Worm (Caenorhabditis elegans): ENCODE results near the gene tag-243.

tag-243 gene

DNA sequence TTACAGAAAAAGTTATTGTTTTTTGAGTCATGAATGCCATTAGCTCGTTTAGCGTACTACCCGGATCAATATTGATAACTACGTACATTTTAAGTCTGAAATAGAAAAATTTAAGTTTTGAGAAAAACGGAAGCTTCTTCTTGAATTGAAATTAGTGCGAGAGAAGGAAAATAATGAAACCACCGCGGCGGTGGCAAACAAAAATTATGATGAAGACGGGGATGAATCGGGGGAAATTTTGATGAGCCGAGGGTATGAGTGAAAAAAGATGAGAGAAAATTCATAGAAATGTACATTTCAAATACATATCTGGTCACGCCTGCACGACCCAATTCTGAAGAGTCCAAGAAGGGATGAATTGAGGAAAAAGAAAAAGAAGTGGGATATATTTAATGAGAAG is 23.0 kb downstream of the tag-243 start, which contains the start of gene T23F11.4:
TSS of gene T23F11.4 (minus strand) at position 101 of the 400 bp plus-strand sequence.
- TF ChIP-seq nhr-28 (tag; optimal IDR thresholded peaks at IDR 0.05) (no peak), elt-3 (tag; optimal IDR thresholded peaks at IDR 0.05) (no peak), unc-39 (tag; optimal IDR thresholded peaks at IDR 0.05) (no peak), nhr-12 (tag; optimal IDR thresholded peaks at IDR 0.05) (no peak), ZK546.5 (tag; optimal IDR thresholded peaks at IDR 0.05) (no peak), nhr-25 (tag; optimal IDR thresholded peaks at IDR 0.05) (no peak), aly-2 (tag; optimal IDR thresholded peaks at IDR 0.05) (no peak), R02D3.7 (tag; optimal IDR thresholded peaks at IDR 0.05) (no peak), zag-1 (tag; optimal IDR thresholded peaks at IDR 0.05) (no peak), nhr-67 (tag; optimal IDR thresholded peaks at IDR 0.05) (no peak), jun-1 (tag; optimal IDR thresholded peaks at IDR 0.05) (no peak), nhr-77 (tag; optimal IDR thresholded peaks at IDR 0.05) (no peak), daf-12 (tag; optimal IDR thresholded peaks at IDR 0.05) (no peak)

DNA sequence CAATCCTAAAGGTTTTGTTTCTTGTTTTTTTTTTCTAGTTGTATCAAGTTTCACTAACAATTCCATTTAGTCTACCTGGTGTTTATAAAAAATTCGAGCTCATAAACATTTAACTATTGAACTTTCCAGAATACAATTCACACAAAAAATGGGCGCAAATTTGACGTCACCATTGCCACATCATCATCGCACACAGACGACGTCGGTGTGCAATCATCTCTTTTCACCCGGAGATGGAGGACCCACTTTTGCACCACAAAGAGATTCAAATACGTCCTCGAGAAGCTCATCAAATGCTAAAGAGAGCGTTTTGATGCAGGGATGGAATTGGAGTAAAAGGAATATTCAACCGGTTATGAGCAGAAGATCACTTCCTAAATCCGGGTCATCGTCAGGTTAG is 28.8 kb downstream of the tag-243 start:
- no peak for TF ChIP-seq fos-1 (tag; optimal IDR thresholded peaks at IDR 0.05)
- TF ChIP-seq jun-1 (tag; optimal IDR thresholded peaks at IDR 0.05), result no peak
- no peak for TF ChIP-seq nhr-12 (tag; optimal IDR thresholded peaks at IDR 0.05)
- no peak for TF ChIP-seq nhr-76 (tag; optimal IDR thresholded peaks at IDR 0.05)
- no peak for TF ChIP-seq lsy-12 (tag; optimal IDR thresholded peaks at IDR 0.05)
- no peak for TF ChIP-seq elt-1 (tag; optimal IDR thresholded peaks at IDR 0.05)
- TF ChIP-seq nhr-23 (tag; optimal IDR thresholded peaks at IDR 0.05), result no peak
- TF ChIP-seq ztf-4 (tag; optimal IDR thresholded peaks at IDR 0.05), result no peak
- no peak for TF ChIP-seq snpc-4 (tag; optimal IDR thresholded peaks at IDR 0.05)
- TF ChIP-seq R02D3.7 (tag; optimal IDR thresholded peaks at IDR 0.05), result no peak
- no peak for TF ChIP-seq tbx-2 (tag; optimal IDR thresholded peaks at IDR 0.05)
- no peak for TF ChIP-seq ceh-82 (tag; optimal IDR thresholded peaks at IDR 0.05)
- no peak for TF ChIP-seq nhr-237 (tag; optimal IDR thresholded peaks at IDR 0.05)
- TF ChIP-seq pqm-1 (tag; optimal IDR thresholded peaks at IDR 0.05), result no peak
- no peak for TF ChIP-seq elt-3 (tag; optimal IDR thresholded peaks at IDR 0.05)

ce11 chrIII:4658384-4658844 is 29.8 kb downstream of the tag-243 start, which contains the start of gene cdka-1:
cdka-1 (plus strand) TSS chrIII:4658794.
- TF ChIP-seq lsy-12 (tag; optimal IDR thresholded peaks at IDR 0.05) (no peak), nhr-76 (tag; optimal IDR thresholded peaks at IDR 0.05) (no peak), ceh-16 (tag; optimal IDR thresholded peaks at IDR 0.05) (no peak), ztf-11 (tag; optimal IDR thresholded peaks at IDR 0.05) (no peak), lin-39 (tag; optimal IDR thresholded peaks at IDR 0.05) (peak; percentile 36), nfya-1 (tag; optimal IDR thresholded peaks at IDR 0.05; ENCODE audit: insufficient read depth) (peak; percentile 38), nhr-77 (tag; optimal IDR thresholded peaks at IDR 0.05) (no peak)

DNA sequence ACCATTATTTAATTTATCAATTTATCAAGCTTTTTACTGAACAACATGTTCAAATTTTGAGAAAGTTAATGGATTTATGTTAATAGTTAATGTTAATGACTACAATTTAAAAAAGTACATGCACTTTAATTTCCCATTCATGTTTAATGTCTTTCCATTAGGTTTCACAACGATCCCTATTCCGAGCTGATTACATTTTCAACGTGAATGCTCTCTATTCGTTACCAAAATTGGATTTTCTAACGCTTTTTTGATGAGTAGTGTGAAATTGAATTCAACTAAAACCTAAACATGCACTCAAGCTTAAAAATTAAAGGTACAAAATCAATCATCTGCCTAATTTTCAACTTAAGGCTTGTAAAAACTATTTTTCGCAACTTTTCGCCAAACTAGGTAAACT is 30.9 kb downstream of the tag-243 start:
- no peak for TF ChIP-seq elt-3 (tag; optimal IDR thresholded peaks at IDR 0.05)
- no peak for TF ChIP-seq pha-4 (tag; optimal IDR thresholded peaks at IDR 0.05)

- TF ChIP-seq elt-3 (tag; optimal IDR thresholded peaks at IDR 0.05) (no peak), nhr-25 (tag; optimal IDR thresholded peaks at IDR 0.05) (no peak), ceh-16 (tag; optimal IDR thresholded peaks at IDR 0.05) (no peak), unc-62 (GFP tag; optimal IDR thresholded peaks at IDR 0.05) (no peak), snpc-4 (tag; optimal IDR thresholded peaks at IDR 0.05) (peak; percentile 49), egl-5 (tag; optimal IDR thresholded peaks at IDR 0.05) (no peak), lin-39 (tag; optimal IDR thresholded peaks at IDR 0.05) (peak; percentile 85), fkh-10 (GFP tag; optimal IDR thresholded peaks at IDR 0.05) (peak; percentile 67), pqm-1 (tag; optimal IDR thresholded peaks at IDR 0.05) (no peak), hmg-11 (tag; optimal IDR thresholded peaks at IDR 0.05) (peak; percentile 76), ceh-28 (tag; optimal IDR thresholded peaks at IDR 0.05) (peak; percentile 42), elt-1 (tag; optimal IDR thresholded peaks at IDR 0.05) (peak; percentile 9), nhr-76 (tag; optimal IDR thresholded peaks at IDR 0.05) (no peak), nfya-1 (tag; optimal IDR thresholded peaks at IDR 0.05; ENCODE audit: insufficient read depth) (peak; percentile 81), lin-15B (tag; optimal IDR thresholded peaks at IDR 0.05) (peak; percentile 31), R02D3.7 (tag; optimal IDR thresholded peaks at IDR 0.05) (no peak), mml-1 (tag; optimal IDR thresholded peaks at IDR 0.05) (no peak), lsy-12 (tag; optimal IDR thresholded peaks at IDR 0.05) (no peak), ztf-4 (tag; optimal IDR thresholded peaks at IDR 0.05) (no peak), ztf-11 (tag; optimal IDR thresholded peaks at IDR 0.05) (no peak), mdl-1 (tag; optimal IDR thresholded peaks at IDR 0.05) (peak; percentile 48), tbx-2 (tag; optimal IDR thresholded peaks at IDR 0.05) (peak; percentile 8), ceh-82 (tag; optimal IDR thresholded peaks at IDR 0.05) (no peak)
Observed at ce11 chrIII:4656415-4656814, 31.8 kb downstream of the tag-243 start.

Data from whole organism, L3 larva.